Fruit fly (Drosophila melanogaster): Measurements from ENCODE around the gene CG16749.

Gene CG16749

DNA sequence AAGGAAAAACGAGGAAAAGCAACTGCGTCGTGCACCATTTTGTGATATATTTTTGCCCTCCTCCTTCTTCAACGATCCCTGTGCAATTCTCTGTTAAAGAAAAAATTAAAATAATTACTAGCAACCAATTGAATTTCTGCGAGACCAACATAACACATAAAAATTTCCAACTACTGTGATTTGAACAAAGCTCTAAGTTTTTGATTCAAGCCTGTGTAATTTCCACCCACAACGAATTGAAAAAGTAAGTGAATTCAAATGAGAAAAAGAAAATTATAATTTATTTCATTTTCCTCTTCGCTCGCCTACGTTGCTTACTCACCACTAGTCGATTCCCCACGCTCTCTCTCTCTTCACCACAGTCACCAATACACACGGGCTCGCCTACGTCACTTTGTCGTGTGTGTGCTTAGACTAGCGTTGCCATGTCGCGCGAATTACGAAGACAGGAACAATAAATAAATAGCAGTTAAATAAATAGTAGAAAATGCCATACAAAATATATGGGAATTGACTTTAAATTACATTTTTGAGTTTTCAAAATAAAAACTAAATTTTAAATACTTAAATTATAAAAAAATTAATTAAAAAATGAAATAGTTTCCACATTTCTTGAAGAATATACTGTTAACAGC, 10.7 kb upstream of the CG16749 start (continued):
- TF ChIP-seq CG8119 (GFP tag; IDR thresholded peaks at IDR 0.05) (peak; percentile 39; the same call in 1 of the 3 replicates), OdsH (GFP tag; optimal IDR thresholded peaks at IDR 0.05) (peak; percentile 14), salr (GFP tag; optimal IDR thresholded peaks at IDR 0.05) (peak in 1 of 2 experiments; percentile 17), Ets21C (GFP tag; optimal IDR thresholded peaks at IDR 0.05) (no peak), CG11294 (GFP tag; IDR thresholded peaks at IDR 0.05) (no peak), CG6808 (GFP tag; optimal IDR thresholded peaks at IDR 0.05) (peak; percentile 31), Eip78C (GFP tag) (peak; percentile 67), Hr39 (GFP tag; optimal IDR thresholded peaks at IDR 0.05) (no peak), cyc (GFP tag; optimal IDR thresholded peaks at IDR 0.05) (no peak), Hr4 (GFP tag; optimal IDR thresholded peaks at IDR 0.05) (peak; percentile 17), CG31627 (GFP tag; optimal IDR thresholded peaks at IDR 0.05) (no peak), net (GFP tag; optimal IDR thresholded peaks at IDR 0.05) (no peak), dsx (GFP tag; optimal IDR thresholded peaks at IDR 0.05; ENCODE audit: poor library complexity, severe bottlenecking) (peak; percentile 46), esn (GFP tag; optimal IDR thresholded peaks at IDR 0.05) (peak; percentile 5), svp (GFP tag) (peak; percentile 48), acj6 (GFP tag; optimal IDR thresholded peaks at IDR 0.05) (peak; percentile 14), CG3032 (tag; optimal IDR thresholded peaks at IDR 0.05) (no peak), Hr38 (GFP tag; optimal IDR thresholded peaks at IDR 0.05) (no peak), ss (GFP tag; optimal IDR thresholded peaks at IDR 0.05) (peak in 1 of 2 experiments; percentile 52)

- TF ChIP-seq Eip78C (GFP tag) (peak; percentile 97), cyc (GFP tag; optimal IDR thresholded peaks at IDR 0.05) (peak; percentile 75), CG8119 (GFP tag; IDR thresholded peaks at IDR 0.05) (peak; percentile 79; the same call in 2 of the 3 replicates), Blimp-1 (GFP tag; optimal IDR thresholded peaks at IDR 0.05) (peak; percentile 75), OdsH (GFP tag; optimal IDR thresholded peaks at IDR 0.05) (peak; percentile 80), Hr4 (GFP tag; optimal IDR thresholded peaks at IDR 0.05) (peak; percentile 85), CG4318 (GFP tag; optimal IDR thresholded peaks at IDR 0.05) (peak; percentile 70), fd85E (GFP tag; optimal IDR thresholded peaks at IDR 0.05) (peak; percentile 24), CG11902 (GFP tag; optimal IDR thresholded peaks at IDR 0.05) (no peak), Hr38 (GFP tag; optimal IDR thresholded peaks at IDR 0.05) (no peak), CG6163 (GFP tag; IDR thresholded peaks at IDR 0.05) (peak; percentile 64; the same call in 2 of the 3 replicates), CG3032 (tag; optimal IDR thresholded peaks at IDR 0.05) (peak; percentile 84), spab (GFP tag; optimal IDR thresholded peaks at IDR 0.05) (peak; percentile 68), Smox (GFP tag; optimal IDR thresholded peaks at IDR 0.05) (peak; percentile 88), CG6276 (GFP tag; optimal IDR thresholded peaks at IDR 0.05) (peak; percentile 73), esn (GFP tag; optimal IDR thresholded peaks at IDR 0.05) (peak; percentile 89), CG6808 (GFP tag; optimal IDR thresholded peaks at IDR 0.05) (peak; percentile 84), acj6 (GFP tag; optimal IDR thresholded peaks at IDR 0.05) (peak; percentile 81), dsx (GFP tag; optimal IDR thresholded peaks at IDR 0.05; ENCODE audit: poor library complexity, severe bottlenecking) (peak; percentile 81), CG1621 (tag; optimal IDR thresholded peaks at IDR 0.05) (peak; percentile 67), CG15336 (GFP tag; IDR thresholded peaks at IDR 0.05) (peak; percentile 81), pdm3 (GFP tag; optimal IDR thresholded peaks at IDR 0.05) (peak; percentile 82), dac (GFP tag; optimal IDR thresholded peaks at IDR 0.05) (peak; percentile 33), CG8632 (GFP tag; optimal IDR thresholded peaks at IDR 0.05) (peak; percentile 67), vri (GFP tag; optimal IDR thresholded peaks at IDR 0.05) (peak; percentile 76), Lpt (GFP tag; optimal IDR thresholded peaks at IDR 0.05) (peak; percentile 62), lz (GFP tag; optimal IDR thresholded peaks at IDR 0.05) (peak; percentile 86), CG31627 (GFP tag; optimal IDR thresholded peaks at IDR 0.05) (peak; percentile 73), CG7368 (GFP tag; optimal IDR thresholded peaks at IDR 0.05) (peak; percentile 69), Eip93F (GFP tag; optimal IDR thresholded peaks at IDR 0.05) (peak; percentile 94), svp (GFP tag) (peak; percentile 91), CG9139 (GFP tag; optimal IDR thresholded peaks at IDR 0.05) (peak; percentile 55), CG11762 (GFP tag; optimal IDR thresholded peaks at IDR 0.05; ENCODE audit: insufficient read depth) (peak; percentile 68), topi (GFP tag; optimal IDR thresholded peaks at IDR 0.05) (peak; percentile 83), CG34406 (GFP tag; optimal IDR thresholded peaks at IDR 0.05) (peak; percentile 81), Eip75B (GFP tag; optimal IDR thresholded peaks at IDR 0.05) (peak; percentile 82), CG10669 (GFP tag; optimal IDR thresholded peaks at IDR 0.05) (peak; percentile 82), Met (GFP tag; optimal IDR thresholded peaks at IDR 0.05) (peak; percentile 88), Gug (GFP tag; IDR thresholded peaks at IDR 0.05) (peak; percentile 53; the same call in 1 of the 2 replicates)
Observed at dm6 chr3R:9341189-9342012, 9.7 kb upstream of the CG16749 start.

Data from whole organism, prepupa.